Fruit fly (Drosophila melanogaster) whole organism, embryonic: ENCODE results near the gene lqfR.
A peak's percentile ranks its signal among the peaks of the same experiment; 100 is the strongest.

Experiments used
- Awh ChIP-seq: fragments of 200-800 bp; sonication (Bioruptor generic); IDR thresholded peaks from 2 replicates; pipeline ENCODE4, ENCODE4 v1.3.6; 2022; ENCODE audit warnings: missing biosample characterization, missing genetic modification characterization
- BEAF-32 ChIP-seq: fragments of 200-800 bp; sonication (Bioruptor generic); optimal IDR thresholded peaks from 3 replicates; lab custom pipeline; 2017; ENCODE audit warnings: missing biosample characterization, missing genetic modification characterization, mild to moderate bottlenecking, moderate library complexity, missing genetic modification reagents
- Bdp1 ChIP-seq: fragments of 200-800 bp; sonication (Bioruptor generic); optimal IDR thresholded peaks from 3 replicates; lab custom pipeline; 2016; ENCODE audit warnings: missing biosample characterization, missing genetic modification characterization
- CG10209 ChIP-seq: fragments of 200-800 bp; sonication (Bioruptor generic); optimal IDR thresholded peaks from 3 replicates; lab custom pipeline; 2017; ENCODE audit warnings: missing biosample characterization, mild to moderate bottlenecking, missing genetic modification characterization, missing genetic modification reagents
- CG10267 ChIP-seq: fragments of 200-800 bp; sonication (Bioruptor generic); optimal IDR thresholded peaks from 2 replicates; lab custom pipeline; 2018; ENCODE audit warnings: missing biosample characterization, mild to moderate bottlenecking, missing genetic modification characterization, moderate library complexity
- CG11398 ChIP-seq: fragments of 200-800 bp; sonication (Bioruptor generic); optimal IDR thresholded peaks from 2 replicates; lab custom pipeline; 2016; ENCODE audit warnings: missing biosample characterization, missing genetic modification characterization
- CG12155 ChIP-seq: fragments of 200-800 bp; sonication (Bioruptor generic); optimal IDR thresholded peaks from 3 replicates; lab custom pipeline; 2016; ENCODE audit warnings: missing biosample characterization, missing genetic modification characterization
- CG13775 ChIP-seq: fragments of 200-800 bp; sonication (Bioruptor generic); optimal IDR thresholded peaks from 3 replicates; lab custom pipeline; 2017; ENCODE audit warnings: missing biosample characterization, mild to moderate bottlenecking, missing genetic modification characterization
- CG14014 ChIP-seq: fragments of 200-800 bp; sonication (Bioruptor generic); IDR thresholded peaks from 2 replicates; pipeline ENCODE4 v1.3.6; 2022; ENCODE audit warnings: missing biosample characterization, missing genetic modification characterization
- CG17361 ChIP-seq: fragments of 200-800 bp; sonication (Bioruptor generic); IDR thresholded peaks from 3 replicates; pipeline ENCODE4 v1.3.6; 2022; ENCODE audit warnings: missing biosample characterization, missing genetic modification characterization
- CG18011 ChIP-seq: fragments of 200-800 bp; sonication (Bioruptor generic); optimal IDR thresholded peaks from 2 replicates; lab custom pipeline; 2017; ENCODE audit warnings: missing biosample characterization, missing genetic modification characterization, mild to moderate bottlenecking, moderate library complexity, missing genotype
- CG2202 ChIP-seq: fragments of 200-800 bp; sonication (Bioruptor generic); optimal IDR thresholded peaks from 2 replicates; lab custom pipeline; 2018; ENCODE audit warnings: missing biosample characterization, mild to moderate bottlenecking, missing genetic modification characterization
- CG32532 ChIP-seq: fragments of 200-800 bp; sonication (Bioruptor generic); IDR thresholded peaks from 2 replicates; pipeline ENCODE4 v1.3.6; 2022; ENCODE audit warnings: missing biosample characterization, missing genetic modification characterization
- CG32772 ChIP-seq: fragments of 200-800 bp; sonication (Bioruptor generic); IDR thresholded peaks from 2 replicates; pipeline ENCODE4 v1.3.6; 2022; ENCODE audit warnings: missing biosample characterization, missing genetic modification characterization
- CG3838 ChIP-seq: fragments of 200-800 bp; sonication (Bioruptor generic); optimal IDR thresholded peaks from 3 replicates; lab custom pipeline; 2016; ENCODE audit warnings: missing biosample characterization, missing genetic modification characterization
- CG3847 ChIP-seq: fragments of 200-800 bp; sonication (Bioruptor generic); IDR thresholded peaks from 2 replicates; pipeline ENCODE4 v1.3.6; 2022; ENCODE audit warnings: missing biosample characterization, missing genetic modification characterization
- CG4854 ChIP-seq: fragments of 200-800 bp; sonication (Bioruptor generic); optimal IDR thresholded peaks from 2 replicates; lab custom pipeline; 2016; ENCODE audit warnings: missing biosample characterization, missing genetic modification characterization, inconsistent platforms
- CG7556 ChIP-seq: fragments of 200-800 bp; sonication (Bioruptor generic); optimal IDR thresholded peaks from 2 replicates; lab custom pipeline; 2017; ENCODE audit warnings: missing biosample characterization, mild to moderate bottlenecking, missing genetic modification characterization
- CG8089 ChIP-seq: fragments of 200-800 bp; sonication (Bioruptor generic); optimal IDR thresholded peaks from 3 replicates; lab custom pipeline; 2016; ENCODE audit warnings: missing biosample characterization, missing genetic modification characterization
- CG8924 ChIP-seq: fragments of 200-800 bp; optimal IDR thresholded peaks from 3 replicates; lab custom pipeline; 2019; ENCODE audit warnings: missing biosample characterization, mild to moderate bottlenecking, missing genetic modification characterization, moderate library complexity
- CG9876 ChIP-seq: fragments of 200-800 bp; sonication (Bioruptor generic); optimal IDR thresholded peaks from 2 replicates; lab custom pipeline; 2016; ENCODE audit warnings: missing biosample characterization, missing genetic modification characterization
- Chrac-16 ChIP-seq: fragments of 200-800 bp; sonication (Bioruptor generic); optimal IDR thresholded peaks from 3 replicates; lab custom pipeline; 2016; ENCODE audit warnings: missing biosample characterization, missing genetic modification characterization
- CrebB ChIP-seq: fragments of 200-800 bp; sonication (Bioruptor generic); optimal IDR thresholded peaks from 3 replicates; lab custom pipeline; 2018; ENCODE audit warnings: missing biosample characterization, mild to moderate bottlenecking, missing genetic modification characterization
- D ChIP-seq, 2 experiments: fragments of 200-800 bp in 1 of 2; fragments of >200 bp in 1 of 2; sonication (Bioruptor generic) in 1 of 2; optimal IDR thresholded peaks; 2 replicates in 1 of 2; 3 replicates in 1 of 2; lab custom pipeline; 2017; ENCODE audit warnings: mild to moderate bottlenecking in 1 of 2, missing biosample characterization in 1 of 2, missing genetic modification characterization in 1 of 2, missing genetic modification reagents in 1 of 2
- Dad ChIP-seq: fragments of 200-800 bp; sonication (Bioruptor generic); optimal IDR thresholded peaks from 3 replicates; lab custom pipeline; 2016; ENCODE audit warnings: missing biosample characterization, missing genetic modification characterization
- Elba2 ChIP-seq: fragments of 200-800 bp; sonication (Bioruptor generic); optimal IDR thresholded peaks from 3 replicates; lab custom pipeline; 2016; ENCODE audit warnings: missing biosample characterization, missing genetic modification characterization
- Gug ChIP-seq: fragments of 200-800 bp; sonication (Bioruptor generic); IDR thresholded peaks from 4 replicates; pipeline ENCODE4 v1.3.6; 2022; ENCODE audit warnings: missing biosample characterization, missing genetic modification characterization
- H15 ChIP-seq: fragments of 200-800 bp; sonication (Bioruptor generic); IDR thresholded peaks from 3 replicates; pipeline ENCODE4 v1.3.6; 2022; ENCODE audit warnings: missing biosample characterization, missing genetic modification characterization
- Jarid2 ChIP-seq: fragments of 200-800 bp; sonication (Bioruptor generic); optimal IDR thresholded peaks from 3 replicates; lab custom pipeline; 2017; ENCODE audit warnings: mild to moderate bottlenecking, missing biosample characterization, missing genetic modification reagents, missing genetic modification characterization
- Spps ChIP-seq: fragments of 200-800 bp; sonication (Bioruptor generic); optimal IDR thresholded peaks from 2 replicates; lab custom pipeline; 2018; ENCODE audit warnings: missing biosample characterization, mild to moderate bottlenecking, missing genetic modification characterization
- Tbp ChIP-seq: fragments of >200 bp; optimal IDR thresholded peaks from 2 replicates; lab custom pipeline; 2018; ENCODE audit warnings: missing biosample characterization, missing genetic modification characterization
- Vsx1 ChIP-seq: fragments of 200-800 bp; sonication (Bioruptor generic); optimal IDR thresholded peaks from 2 replicates; lab custom pipeline; 2017; ENCODE audit warnings: missing biosample characterization, mild to moderate bottlenecking, missing genetic modification characterization, missing genetic modification reagents
- btn ChIP-seq: fragments of 200-800 bp; sonication (Bioruptor generic); optimal IDR thresholded peaks from 2 replicates; lab custom pipeline; 2016; ENCODE audit warnings: missing biosample characterization, missing genetic modification characterization
- cad ChIP-seq: fragments of >200 bp; optimal IDR thresholded peaks from 2 replicates; lab custom pipeline; 2017; ENCODE audit warnings: missing biosample characterization, missing genetic modification characterization
- caup ChIP-seq: fragments of 200-800 bp; sonication (Bioruptor generic); optimal IDR thresholded peaks from 3 replicates; lab custom pipeline; 2017; ENCODE audit warnings: missing biosample characterization, mild to moderate bottlenecking, missing genetic modification characterization, moderate library complexity; ENCODE audit not compliant: severe bottlenecking
- chif ChIP-seq, 2 experiments: fragments of 200-800 bp; sonication (Bioruptor generic); optimal IDR thresholded peaks; 3 replicates each; lab custom pipeline; 2016; ENCODE audit warnings: missing biosample characterization in 2 of 2, missing genetic modification characterization in 2 of 2
- emc ChIP-seq: fragments of 200-800 bp; sonication (Bioruptor generic); optimal IDR thresholded peaks from 2 replicates; lab custom pipeline; 2016; ENCODE audit warnings: missing biosample characterization, missing genetic modification characterization
- gem ChIP-seq: fragments of 200-800 bp; sonication (Bioruptor generic); optimal IDR thresholded peaks from 2 replicates; lab custom pipeline; 2019; ENCODE audit warnings: missing biosample characterization, mild to moderate bottlenecking, missing genetic modification characterization, moderate library complexity
- lab ChIP-seq: fragments of 200-800 bp; sonication (Bioruptor generic); optimal IDR thresholded peaks from 3 replicates; lab custom pipeline; 2017; ENCODE audit warnings: missing biosample characterization, missing genetic modification characterization, mild to moderate bottlenecking, moderate library complexity, missing genetic modification reagents
- nmo ChIP-seq: fragments of 200-800 bp; sonication (Bioruptor generic); optimal IDR thresholded peaks from 2 replicates; lab custom pipeline; 2018; ENCODE audit warnings: missing biosample characterization, mild to moderate bottlenecking, missing genetic modification characterization, moderate library complexity
- oc ChIP-seq: fragments of 200-800 bp; sonication (Bioruptor generic); optimal IDR thresholded peaks from 2 replicates; lab custom pipeline; 2018; ENCODE audit warnings: missing biosample characterization, mild to moderate bottlenecking, missing genetic modification characterization, moderate library complexity
- org-1 ChIP-seq: fragments of 200-800 bp; sonication (Bioruptor generic); optimal IDR thresholded peaks from 2 replicates; lab custom pipeline; 2017; ENCODE audit warnings: missing biosample characterization, missing genetic modification characterization
- pho ChIP-seq: fragments of 200-800 bp; sonication (Bioruptor generic); optimal IDR thresholded peaks from 2 replicates; lab custom pipeline; 2016; ENCODE audit warnings: missing biosample characterization, missing genetic modification characterization
- phol ChIP-seq: fragments of 200-800 bp; sonication (Bioruptor generic); optimal IDR thresholded peaks from 3 replicates; lab custom pipeline; 2018; ENCODE audit warnings: missing biosample characterization, mild to moderate bottlenecking, missing genetic modification characterization, moderate library complexity
- psq ChIP-seq: fragments of 200-800 bp; sonication (Bioruptor generic); optimal IDR thresholded peaks from 2 replicates; lab custom pipeline; 2017; ENCODE audit warnings: missing biosample characterization, missing genetic modification characterization
- seq ChIP-seq: fragments of 200-800 bp; sonication (Bioruptor generic); IDR thresholded peaks from 2 replicates; pipeline ENCODE4 v1.3.6; 2022; ENCODE audit warnings: missing biosample characterization, missing genetic modification characterization
- sisA ChIP-seq: fragments of 200-800 bp; sonication (Bioruptor generic); IDR thresholded peaks from 2 replicates; pipeline ENCODE4 v1.3.6; 2022; ENCODE audit warnings: missing biosample characterization, missing genetic modification characterization
- ssp ChIP-seq: fragments of 200-800 bp; sonication (Bioruptor generic); IDR thresholded peaks from 2 replicates; pipeline ENCODE4 v1.3.6; 2022; ENCODE audit warnings: missing biosample characterization, missing genetic modification characterization
- twi ChIP-seq: fragments of 200-800 bp; optimal IDR thresholded peaks from 2 replicates; lab custom pipeline; 2019; ENCODE audit warnings: missing biosample characterization, mild to moderate bottlenecking, missing genetic modification characterization, moderate library complexity

Gene lqfR

DNA sequence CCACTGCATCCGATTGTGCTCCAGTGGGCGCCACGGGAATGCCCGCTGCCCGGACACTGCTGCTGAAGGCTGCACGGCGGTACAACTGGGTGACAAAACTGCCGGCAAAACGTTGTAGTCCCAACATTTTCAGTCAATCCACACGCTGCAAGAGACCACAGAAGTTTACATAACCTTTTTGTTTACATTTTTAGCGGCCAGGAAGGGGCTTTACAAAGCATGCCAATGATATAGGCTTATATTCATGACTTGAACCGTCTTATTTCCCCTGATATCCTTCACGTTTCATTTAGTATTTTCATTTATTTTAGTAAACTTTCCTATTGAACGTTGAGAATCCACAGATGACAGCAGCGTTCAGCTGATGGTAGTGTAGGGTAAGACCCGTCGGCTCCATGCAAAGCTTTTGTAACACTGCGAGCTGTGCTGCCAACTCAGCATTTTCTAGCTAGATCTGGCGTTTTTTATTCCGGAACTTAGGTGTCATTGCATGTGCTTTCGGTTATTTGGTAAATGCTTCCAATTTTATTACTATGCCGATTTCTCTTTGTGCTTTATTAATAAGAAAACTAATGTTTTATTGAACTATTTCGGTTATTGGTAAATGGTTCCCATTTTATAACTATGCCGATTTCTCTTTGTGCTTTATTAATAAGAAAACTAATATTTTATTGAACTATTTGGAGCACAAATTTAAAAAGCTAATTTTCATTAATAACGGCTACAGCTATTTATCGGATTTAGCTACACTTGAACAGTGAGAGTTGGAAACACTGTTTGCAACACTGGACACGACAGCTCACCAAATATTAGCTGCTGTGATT, at the start of gene lqfR, which contains the start of gene CG13850 (continued):
- peak; percentile 80 for TF ChIP-seq CG10209 (GFP tag; lab: Kevin White, UChicago)
- TF ChIP-seq D (optimal IDR thresholded peaks at IDR 0.05; lab: Kevin White, UChicago): no peak
- peak; percentile 64 for TF ChIP-seq D (GFP tag; optimal IDR thresholded peaks at IDR 0.05; lab: Kevin White, UChicago)
- peak; percentile 79 for TF ChIP-seq CG3847 (GFP tag; lab: Robert Waterston, UW)
- peak; percentile 76 for TF ChIP-seq lab
- TF ChIP-seq ssp (GFP tag; lab: Robert Waterston, UW): peak; percentile 33; the same call in 1 of the 2 replicates
- peak; percentile 80 for TF ChIP-seq caup (GFP tag; lab: Kevin White, UChicago)
- peak; percentile 77 for TF ChIP-seq CG12155 (GFP tag; lab: Kevin White, UChicago)
- peak; percentile 84 for TF ChIP-seq CG13775 (GFP tag; lab: Kevin White, UChicago)
- no peak for TF ChIP-seq Jarid2 (GFP tag; lab: Kevin White, UChicago)
- TF ChIP-seq psq (GFP tag; lab: Kevin White, UChicago): peak; percentile 8
- TF ChIP-seq Spps (tag; lab: Kevin White, UChicago): no peak
- TF ChIP-seq Gug: peak; percentile 59; the same call in 3 of the 4 replicates
- TF ChIP-seq Bdp1 (GFP tag; lab: Kevin White, UChicago): peak; percentile 60
- TF ChIP-seq org-1 (GFP tag; lab: Kevin White, UChicago): peak; percentile 45
- peak; percentile 63 for TF ChIP-seq CG8924
- TF ChIP-seq CG17361: peak; percentile 91
- peak; percentile 71 for TF ChIP-seq Elba2 (GFP tag; lab: Kevin White, UChicago)
- TF ChIP-seq CG32772 (GFP tag; lab: Robert Waterston, UW): no peak
- TF ChIP-seq CG32532: peak; percentile 41; the same call in 1 of the 2 replicates
- no peak for TF ChIP-seq seq (GFP tag; lab: Robert Waterston, UW)
- TF ChIP-seq CG18011: peak; percentile 36
- TF ChIP-seq CG10267 (tag; lab: Kevin White, UChicago): peak; percentile 97
- TF ChIP-seq twi (tag; lab: Kevin White, UChicago): peak; percentile 57
- TF ChIP-seq btn (GFP tag; lab: Kevin White, UChicago): no peak
- no peak for TF ChIP-seq cad (GFP tag; lab: Kevin White, UChicago)
- no peak for TF ChIP-seq CG14014 (GFP tag; lab: Robert Waterston, UW)
- TF ChIP-seq CG7556 (GFP tag; lab: Kevin White, UChicago): peak; percentile 81
- peak; percentile 52 for TF ChIP-seq CG8089 (GFP tag; lab: Kevin White, UChicago)
- peak; percentile 86 for TF ChIP-seq pho (GFP tag; lab: Kevin White, UChicago)
- peak; percentile 51 for TF ChIP-seq BEAF-32 (GFP tag; lab: Kevin White, UChicago)
- TF ChIP-seq CG11398: peak; percentile 48
- TF ChIP-seq chif (GFP tag; optimal IDR thresholded peaks at IDR 0.05; lab: Kevin White, UChicago): peak; percentile 44 to 73
- TF ChIP-seq Dad: peak; percentile 72
- TF ChIP-seq CrebB (tag; lab: Kevin White, UChicago): no peak
- TF ChIP-seq Chrac-16 (GFP tag; lab: Kevin White, UChicago): peak; percentile 76
- peak; percentile 54 for TF ChIP-seq emc (GFP tag; lab: Kevin White, UChicago)
- peak; percentile 58 for TF ChIP-seq sisA
- TF ChIP-seq nmo (GFP tag; lab: Kevin White, UChicago): peak; percentile 87
- peak; percentile 87 for TF ChIP-seq Vsx1 (GFP tag; lab: Kevin White, UChicago)
- TF ChIP-seq CG9876 (GFP tag; lab: Kevin White, UChicago): peak; percentile 78
- TF ChIP-seq oc (tag; lab: Kevin White, UChicago): no peak
- TF ChIP-seq phol (tag; lab: Kevin White, UChicago): peak; percentile 75
- TF ChIP-seq Tbp (GFP tag; lab: Kevin White, UChicago): peak; percentile 76
- peak; percentile 21 for TF ChIP-seq CG3838
- TF ChIP-seq CG4854: peak; percentile 79
- no peak; the same call in 1 of the 3 replicates for TF ChIP-seq H15
- TF ChIP-seq gem (tag; lab: Kevin White, UChicago): no peak
- TF ChIP-seq CG2202: peak; percentile 6
- no peak for TF ChIP-seq Awh
